Fruit fly (Drosophila melanogaster): ENCODE measurements around the gene CG34355.
A peak's percentile ranks its signal among the peaks of the same experiment; 100 is the strongest.

Gene CG34355

dm6 chr3R:23886270-23887095 is 82.8 kb downstream of the CG34355 start (continued):
- TF ChIP-seq Meics (GFP tag; optimal IDR thresholded peaks at IDR 0.05), result peak; percentile 72
- TF ChIP-seq shn (GFP tag; optimal IDR thresholded peaks at IDR 0.05), result peak; percentile 51
- TF ChIP-seq CG10209 (GFP tag; optimal IDR thresholded peaks at IDR 0.05), result peak; percentile 84
- peak; percentile 79 for TF ChIP-seq esg (GFP tag; conservative IDR thresholded peaks at IDR 0.05)
- TF ChIP-seq cad (GFP tag; optimal IDR thresholded peaks at IDR 0.05), result peak; percentile 42
- no peak for TF ChIP-seq Stat92E (GFP tag; optimal IDR thresholded peaks at IDR 0.05)
- no peak for TF ChIP-seq D19B (GFP tag; optimal IDR thresholded peaks at IDR 0.05)
- peak; percentile 74 for TF ChIP-seq B-H1 (GFP tag; IDR thresholded peaks at IDR 0.05)
- no peak for TF ChIP-seq CG16779 (GFP tag; IDR thresholded peaks at IDR 0.05)
- no peak for TF ChIP-seq ERR (GFP tag; optimal IDR thresholded peaks at IDR 0.05)
- peak; percentile 63 for TF ChIP-seq slbo (GFP tag; IDR thresholded peaks at IDR 0.05)
- peak; percentile 80 for TF ChIP-seq CG3407 (GFP tag; optimal IDR thresholded peaks at IDR 0.05)
- TF ChIP-seq B-H2 (GFP tag; optimal IDR thresholded peaks at IDR 0.05), result no peak
- TF ChIP-seq NfI (GFP tag; optimal IDR thresholded peaks at IDR 0.05), result peak; percentile 73
- peak; percentile 77 for TF ChIP-seq CG14014 (GFP tag; IDR thresholded peaks at IDR 0.05)
- peak; percentile 67 for TF ChIP-seq Atf3 (GFP tag; optimal IDR thresholded peaks at IDR 0.05)
- TF ChIP-seq CG18476 (GFP tag; optimal IDR thresholded peaks at IDR 0.05), result peak; percentile 81
- TF ChIP-seq amos (GFP tag; IDR thresholded peaks at IDR 0.05; ENCODE audit: partially characterized antibody), result no peak
- no peak for TF ChIP-seq ato (GFP tag; IDR thresholded peaks at IDR 0.05; ENCODE audit: partially characterized antibody)
- peak; percentile 70 for TF ChIP-seq pros (GFP tag; optimal IDR thresholded peaks at IDR 0.05)
- peak; percentile 65 for TF ChIP-seq Deaf1 (tag; optimal IDR thresholded peaks at IDR 0.05)
- no peak for TF ChIP-seq cg (GFP tag; optimal IDR thresholded peaks at IDR 0.05)
- peak; percentile 78; the same call in 2 of the 3 replicates for TF ChIP-seq ase (GFP tag; IDR thresholded peaks at IDR 0.05)
- peak; percentile 75 for TF ChIP-seq bab2 (GFP tag; optimal IDR thresholded peaks at IDR 0.05)
- peak; percentile 59 for TF ChIP-seq Rx (GFP tag; IDR thresholded peaks at IDR 0.05)
- peak; percentile 86 for TF ChIP-seq CG17359 (tag; optimal IDR thresholded peaks at IDR 0.05)
- peak; percentile 82 for TF ChIP-seq CG13775 (GFP tag; optimal IDR thresholded peaks at IDR 0.05)
- no peak for TF ChIP-seq pan (optimal IDR thresholded peaks at IDR 0.05)
- TF ChIP-seq pan (GFP tag; optimal IDR thresholded peaks at IDR 0.05 in 1 of 2, IDR thresholded peaks at IDR 0.05 in 1 of 2), result peak in 1 of 2 experiments; percentile 77
- peak; percentile 84 for TF ChIP-seq Asciz (GFP tag; optimal IDR thresholded peaks at IDR 0.05)
- peak; percentile 94 for TF ChIP-seq trem (tag; optimal IDR thresholded peaks at IDR 0.05)
- TF ChIP-seq CG10366 (GFP tag; IDR thresholded peaks at IDR 0.05), result peak; percentile 71
- TF ChIP-seq HLH54F (GFP tag; optimal IDR thresholded peaks at IDR 0.05), result peak; percentile 45
- TF ChIP-seq maf-S (GFP tag; optimal IDR thresholded peaks at IDR 0.05), result peak; percentile 61
- peak; percentile 62 for TF ChIP-seq nau (GFP tag; optimal IDR thresholded peaks at IDR 0.05)
- TF ChIP-seq Hmr (GFP tag; optimal IDR thresholded peaks at IDR 0.05), result peak; percentile 56
- TF ChIP-seq CG18619 (GFP tag; optimal IDR thresholded peaks at IDR 0.05), result peak; percentile 71
- TF ChIP-seq en (GFP tag; optimal IDR thresholded peaks at IDR 0.05), result peak; percentile 65
- peak; percentile 57 for TF ChIP-seq CG4854 (GFP tag; optimal IDR thresholded peaks at IDR 0.05)
- TF ChIP-seq PHDP (tag; optimal IDR thresholded peaks at IDR 0.05), result peak; percentile 86
- no peak for TF ChIP-seq mld (GFP tag; IDR thresholded peaks at IDR 0.05; ENCODE audit: partially characterized antibody)
- TF ChIP-seq CG13894 (tag; optimal IDR thresholded peaks at IDR 0.05), result no peak
- no peak for TF ChIP-seq bigmax (GFP tag; optimal IDR thresholded peaks at IDR 0.05)
- TF ChIP-seq fu2 (GFP tag; optimal IDR thresholded peaks at IDR 0.05), result peak; percentile 10
- peak; percentile 48 to 94 for TF ChIP-seq eve (GFP tag; optimal IDR thresholded peaks at IDR 0.05)
- TF ChIP-seq fd3F (GFP tag; optimal IDR thresholded peaks at IDR 0.05), result peak; percentile 17
- peak; percentile 40 for TF ChIP-seq NK7.1 (GFP tag; optimal IDR thresholded peaks at IDR 0.05)
- TF ChIP-seq jumu (GFP tag; optimal IDR thresholded peaks at IDR 0.05), result peak; percentile 56
- TF ChIP-seq CG34422 (GFP tag; IDR thresholded peaks at IDR 0.05), result peak; percentile 82

All from whole organism, embryonic.